Worm (Caenorhabditis elegans) whole organism, early embryonic: ENCODE results near the gene idpc-7.

Source experiments
- B0310.2 ChIP-seq: sonication (generic microtip); optimal IDR thresholded peaks from 2 replicates; lab custom pipeline; 2016; ENCODE audit warnings: mild to moderate bottlenecking, missing genetic modification characterization, missing compliant biosample characterization
- F13C5.2 ChIP-seq: sonication (generic microtip); optimal IDR thresholded peaks from 2 replicates; lab custom pipeline; 2017; ENCODE audit warnings: mild to moderate bottlenecking, missing genetic modification characterization, inconsistent platforms, missing compliant biosample characterization
- aly-1 ChIP-seq: sonication (generic microtip); optimal IDR thresholded peaks from 2 replicates; lab custom pipeline; 2016; ENCODE audit warnings: missing genetic modification characterization, missing compliant biosample characterization
- ama-1 ChIP-seq: fragments of 150-350 bp; optimal IDR thresholded peaks from 2 replicates; lab custom pipeline; 2014
- ceh-13 ChIP-seq: fragments of 200-800 bp; sonication (Bioruptor generic); optimal IDR thresholded peaks from 2 replicates; lab custom pipeline; 2018; ENCODE audit warnings: mild to moderate bottlenecking, missing genetic modification characterization, missing compliant biosample characterization
- ceh-36 ChIP-seq: sonication (generic microtip); optimal IDR thresholded peaks from 2 replicates; lab custom pipeline; 2016; ENCODE audit warnings: missing genetic modification characterization, inconsistent platforms, missing compliant biosample characterization
- ets-7 ChIP-seq: sonication (generic microtip); optimal IDR thresholded peaks from 2 replicates; lab custom pipeline; 2016; ENCODE audit warnings: missing genotype, missing genetic modification characterization, missing compliant biosample characterization
- flt-1 ChIP-seq: fragments of 200-800 bp; sonication (Bioruptor generic); IDR thresholded peaks from 2 replicates; pipeline ENCODE4 v1.3.6; 2022; ENCODE audit warnings: missing genetic modification characterization, missing compliant biosample characterization
- hmbx-1 ChIP-seq: sonication (generic microtip); optimal IDR thresholded peaks from 2 replicates; lab custom pipeline; 2016; ENCODE audit warnings: mild to moderate bottlenecking, missing genetic modification characterization, missing compliant biosample characterization
- hmg-4 ChIP-seq: fragments of 200-800 bp; sonication (Bioruptor generic); optimal IDR thresholded peaks from 2 replicates; lab custom pipeline; 2018; ENCODE audit warnings: mild to moderate bottlenecking, missing genetic modification characterization, missing compliant biosample characterization
- hnd-1 ChIP-seq: sonication (generic microtip); optimal IDR thresholded peaks from 2 replicates; lab custom pipeline; 2016; ENCODE audit warnings: missing genetic modification characterization, missing compliant biosample characterization
- pes-1 ChIP-seq: fragments of 200-800 bp; sonication (Bioruptor generic); IDR thresholded peaks from 2 replicates; pipeline ENCODE4 v1.3.6; 2022; ENCODE audit warnings: missing genetic modification reagents, missing genetic modification characterization, missing compliant biosample characterization
- scrt-1 ChIP-seq: fragments of 200-800 bp; sonication (Bioruptor generic); IDR thresholded peaks from 2 replicates; pipeline ENCODE4 v1.3.6; 2022; ENCODE audit warnings: missing genetic modification characterization, missing compliant biosample characterization
- sea-1 ChIP-seq: fragments of 200-800 bp; sonication (Bioruptor generic); conservative IDR thresholded peaks from 2 replicates; pipeline ENCODE4 v1.3.6; 2022; ENCODE audit warnings: missing genetic modification characterization, missing compliant biosample characterization
- tbx-11 ChIP-seq: fragments of 200-800 bp; sonication (Bioruptor generic); IDR thresholded peaks from 2 replicates; pipeline ENCODE4 v1.3.6; 2022; ENCODE audit warnings: missing genetic modification characterization, missing compliant biosample characterization
- tbx-37 ChIP-seq: fragments of 200-800 bp; sonication (Bioruptor generic); conservative IDR thresholded peaks from 2 replicates; pipeline ENCODE4 v1.3.6; 2022; ENCODE audit warnings: missing genetic modification reagents, missing genetic modification characterization, missing compliant biosample characterization
- tra-4 ChIP-seq: sonication (generic microtip); optimal IDR thresholded peaks from 2 replicates; lab custom pipeline; 2017; ENCODE audit warnings: missing genetic modification characterization, missing compliant biosample characterization

Gene idpc-7

DNA sequence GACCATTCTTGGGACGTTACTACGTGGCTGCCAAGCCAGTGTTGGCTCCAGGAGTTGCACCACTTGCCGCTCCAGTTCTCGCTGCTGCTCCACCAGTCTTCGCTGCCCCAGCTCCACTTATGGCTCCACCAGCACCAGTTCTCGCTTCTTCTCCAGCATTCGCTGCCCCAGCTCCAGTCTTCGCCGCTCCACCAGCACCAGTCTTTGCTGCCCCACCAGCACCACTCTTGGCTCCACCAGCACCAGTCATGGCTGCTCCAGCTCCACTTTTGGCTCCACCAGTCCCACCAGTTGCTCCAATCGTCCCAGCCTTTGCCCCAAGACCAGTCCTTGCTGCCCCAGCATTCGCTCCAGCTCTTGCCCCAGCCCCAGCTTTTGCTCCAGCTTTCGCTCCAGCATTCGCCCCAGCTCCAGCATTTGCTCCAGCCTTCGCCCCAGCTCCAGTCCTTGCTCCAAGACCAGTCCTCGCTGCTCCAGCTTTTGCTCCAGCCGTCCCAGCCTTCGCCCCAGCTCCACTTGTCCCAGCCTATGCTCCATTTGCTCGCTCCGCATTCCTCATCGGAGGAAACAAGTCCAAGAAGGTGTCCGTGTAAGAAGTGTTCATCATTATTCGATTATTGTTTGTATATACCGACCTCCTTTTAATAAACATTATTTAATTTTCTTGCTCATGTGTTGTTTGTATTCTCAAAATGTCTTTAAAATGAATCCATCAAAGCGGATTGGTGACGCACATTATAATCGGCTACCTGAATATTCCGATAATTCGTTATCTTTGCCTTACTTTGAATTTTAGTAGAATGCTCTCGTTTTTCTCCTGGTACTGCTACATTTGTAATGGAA lies 7.0 kb upstream of the idpc-7 start, which contains the start of gene T06E4.7:
Gene T06E4.7, plus strand, starts transcription at position 793 of the 843 bp plus-strand sequence.
- no peak for TF ChIP-seq tbx-11 (GFP tag; lab: Robert Waterston, UW)
- TF ChIP-seq pes-1: no peak
- TF ChIP-seq F13C5.2 (tag; lab: Kevin White, UChicago): no peak
- no peak for TF ChIP-seq hnd-1
- TF ChIP-seq hmbx-1: no peak
- no peak for TF ChIP-seq sea-1 (GFP tag; lab: Robert Waterston, UW)
- TF ChIP-seq tra-4 (tag; lab: Kevin White, UChicago): no peak
- no peak for TF ChIP-seq flt-1 (GFP tag; lab: Robert Waterston, UW)
- no peak for TF ChIP-seq aly-1 (tag; lab: Kevin White, UChicago)
- TF ChIP-seq hmg-4: no peak
- no peak for TF ChIP-seq B0310.2 (tag; lab: Kevin White, UChicago)
- no peak for TF ChIP-seq tbx-37 (GFP tag; lab: Robert Waterston, UW)

DNA sequence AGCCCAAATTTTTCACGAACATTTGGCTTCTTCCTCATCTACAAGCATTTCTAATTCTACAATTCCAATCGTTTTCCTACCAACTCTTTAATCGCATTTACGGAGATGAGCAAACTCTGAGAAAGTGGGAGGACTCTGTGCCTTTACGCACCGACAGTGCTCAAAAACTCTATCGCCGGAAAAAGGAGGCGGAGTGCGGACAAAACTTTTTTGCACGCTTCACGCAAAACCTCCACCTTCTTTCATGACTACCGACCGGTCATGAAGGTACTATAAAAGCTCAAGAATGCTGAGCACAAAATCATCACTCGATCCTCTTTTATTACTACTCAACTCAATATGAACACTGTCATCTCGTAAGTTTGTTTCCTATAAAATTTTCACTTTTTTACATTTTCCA lies 6.3 kb upstream of the idpc-7 start, which contains the start of gene idpc-4:
Gene idpc-4, plus strand, starts transcription at position 301 of the 400 bp plus-strand sequence.
- TF ChIP-seq tra-4 (tag; lab: Kevin White, UChicago): no peak
- TF ChIP-seq ceh-36: no peak
- TF ChIP-seq ets-7 (tag; lab: Kevin White, UChicago): no peak
- TF ChIP-seq aly-1 (tag; lab: Kevin White, UChicago): no peak
- no peak for TF ChIP-seq F13C5.2 (tag; lab: Kevin White, UChicago)
- TF ChIP-seq hmbx-1: no peak
- no peak for TF ChIP-seq scrt-1 (GFP tag; lab: Robert Waterston, UW)
- no peak for TF ChIP-seq tbx-11 (GFP tag; lab: Robert Waterston, UW)
- no peak for TF ChIP-seq flt-1 (GFP tag; lab: Robert Waterston, UW)
- TF ChIP-seq hnd-1: no peak
- TF ChIP-seq tbx-37 (GFP tag; lab: Robert Waterston, UW): no peak

DNA sequence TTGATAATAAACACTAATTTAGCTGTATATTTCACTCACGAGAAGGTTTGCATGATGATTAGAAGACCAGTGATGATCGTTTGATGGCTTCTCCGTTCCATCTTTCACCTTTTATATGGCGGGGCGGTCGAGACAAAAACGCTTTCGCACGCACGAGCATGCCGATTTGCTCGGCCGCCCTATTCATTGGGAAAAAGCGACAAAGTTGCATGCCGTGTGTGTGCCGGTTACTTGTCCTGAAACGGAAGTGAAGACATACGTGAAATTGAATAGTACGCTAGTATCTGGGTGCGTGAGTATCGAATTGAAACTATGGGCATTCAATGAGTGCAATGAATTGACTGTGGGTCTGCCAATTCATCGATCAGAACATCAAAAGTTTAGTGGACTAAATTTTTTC lies 4.0 kb upstream of the idpc-7 start, which contains the start of gene idpc-5:
Gene idpc-5, minus strand, starts transcription at position 101 of the 400 bp plus-strand sequence.
- TF ChIP-seq sea-1 (GFP tag; lab: Robert Waterston, UW): no peak

- no peak for TF ChIP-seq hmg-4
- no peak for TF ChIP-seq scrt-1 (GFP tag; lab: Robert Waterston, UW)
- no peak for TF ChIP-seq tbx-37 (GFP tag; lab: Robert Waterston, UW)
- no peak for TF ChIP-seq B0310.2 (tag; lab: Kevin White, UChicago)
- TF ChIP-seq ceh-36: no peak
- TF ChIP-seq pes-1: no peak
- no peak for TF ChIP-seq aly-1 (tag; lab: Kevin White, UChicago)
- no peak for TF ChIP-seq sea-1 (GFP tag; lab: Robert Waterston, UW)
- TF ChIP-seq tra-4 (tag; lab: Kevin White, UChicago): no peak
- TF ChIP-seq ceh-13 (GFP tag; lab: Kevin White, UChicago): no peak
- no peak for TF ChIP-seq F13C5.2 (tag; lab: Kevin White, UChicago)
- no peak for TF ChIP-seq ets-7 (tag; lab: Kevin White, UChicago)
- TF ChIP-seq flt-1 (GFP tag; lab: Robert Waterston, UW): no peak
- no peak for TF ChIP-seq ama-1 (lab: Kevin White, UChicago)
- TF ChIP-seq hmbx-1: no peak
- no peak for TF ChIP-seq tbx-11 (GFP tag; lab: Robert Waterston, UW)
- TF ChIP-seq hnd-1: no peak
Measured at ce11 chrV:9621437-9621836, 2.6 kb upstream of the idpc-7 start.

DNA sequence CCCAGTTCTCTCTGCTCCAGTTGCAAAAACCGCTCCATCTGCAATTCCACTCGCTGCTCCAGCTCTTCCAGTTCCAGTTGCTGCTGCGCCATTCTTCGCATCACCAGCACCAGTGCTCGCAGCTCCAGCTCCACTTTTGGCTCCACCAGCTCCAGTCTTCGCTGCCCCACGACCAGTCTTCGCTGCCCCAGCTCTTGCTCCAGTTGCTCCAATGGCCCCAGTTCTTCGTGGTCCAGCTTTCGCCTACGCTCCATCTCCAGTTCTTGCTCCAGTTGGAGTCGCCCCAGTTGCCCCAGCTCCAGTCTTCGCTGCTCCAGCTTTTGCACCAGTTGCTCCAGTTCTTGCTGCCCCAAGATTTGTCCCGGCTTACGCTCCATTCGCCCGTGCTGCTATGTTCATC lies 1.6 kb upstream of the idpc-7 start:
- TF ChIP-seq tbx-37 (GFP tag; lab: Robert Waterston, UW) (no peak), tbx-11 (GFP tag; lab: Robert Waterston, UW) (no peak), hmbx-1 (no peak), scrt-1 (GFP tag; lab: Robert Waterston, UW) (no peak), pes-1 (no peak), ama-1 (lab: Kevin White, UChicago) (no peak), B0310.2 (tag; lab: Kevin White, UChicago) (no peak), ceh-36 (no peak), tra-4 (tag; lab: Kevin White, UChicago) (no peak), ets-7 (tag; lab: Kevin White, UChicago) (no peak), ceh-13 (GFP tag; lab: Kevin White, UChicago) (no peak), aly-1 (tag; lab: Kevin White, UChicago) (no peak), hnd-1 (no peak)

DNA sequence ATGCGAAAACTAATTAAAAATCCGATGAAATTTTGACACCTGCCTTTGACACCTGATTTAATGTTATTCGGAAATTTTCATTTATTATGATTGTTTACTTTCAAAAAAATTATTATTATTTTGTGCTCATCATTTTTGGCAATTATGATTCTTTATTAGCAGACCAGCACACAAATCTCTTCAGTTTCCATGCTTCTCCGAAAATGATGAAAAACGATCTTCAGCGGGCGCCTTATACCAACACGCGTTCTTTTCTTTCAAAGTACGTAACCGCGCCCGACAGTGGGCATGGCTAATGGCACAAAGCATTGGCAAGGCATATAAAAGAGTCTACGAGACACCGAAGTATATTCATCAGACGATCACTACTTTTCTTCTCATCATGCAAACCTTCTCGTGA lies 1.0 kb upstream of the idpc-7 start, which contains the start of gene idpc-6:
Gene idpc-6, plus strand, starts transcription at position 301 of the 400 bp plus-strand sequence.
- TF ChIP-seq ceh-13 (GFP tag; lab: Kevin White, UChicago): no peak
- no peak for TF ChIP-seq scrt-1 (GFP tag; lab: Robert Waterston, UW)
- TF ChIP-seq tra-4 (tag; lab: Kevin White, UChicago): no peak
- TF ChIP-seq hmbx-1: no peak
- TF ChIP-seq F13C5.2 (tag; lab: Kevin White, UChicago): no peak
- no peak for TF ChIP-seq ceh-36
- TF ChIP-seq B0310.2 (tag; lab: Kevin White, UChicago): no peak
- TF ChIP-seq ets-7 (tag; lab: Kevin White, UChicago): no peak
- no peak for TF ChIP-seq flt-1 (GFP tag; lab: Robert Waterston, UW)
- TF ChIP-seq hmg-4: no peak
- no peak for TF ChIP-seq aly-1 (tag; lab: Kevin White, UChicago)
- no peak for TF ChIP-seq ama-1 (lab: Kevin White, UChicago)
- TF ChIP-seq hnd-1: no peak
- TF ChIP-seq sea-1 (GFP tag; lab: Robert Waterston, UW): no peak

DNA sequence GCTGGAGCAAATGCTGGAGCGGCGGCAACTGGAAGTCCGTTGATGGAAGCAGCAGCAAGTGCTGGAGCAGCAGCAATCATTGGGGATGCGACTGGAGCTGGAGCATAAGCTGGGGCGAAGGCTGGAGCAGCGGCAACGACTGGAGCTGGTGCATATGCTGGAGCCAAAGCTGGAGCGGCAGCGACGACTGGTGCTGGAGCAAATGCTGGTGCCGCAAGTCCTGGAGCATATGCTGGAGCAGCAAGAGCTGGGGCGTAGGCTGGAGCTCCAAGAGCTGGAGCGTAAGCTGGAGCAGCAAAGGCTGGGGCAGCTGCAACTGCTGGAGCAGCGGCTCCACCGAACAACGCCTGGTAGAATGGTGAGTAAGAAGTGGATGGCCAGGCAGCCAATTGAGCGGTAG lies 399 bp downstream of the idpc-7 start:
- TF ChIP-seq ceh-13 (GFP tag; lab: Kevin White, UChicago) (no peak), flt-1 (GFP tag; lab: Robert Waterston, UW) (no peak), hmbx-1 (no peak), tra-4 (tag; lab: Kevin White, UChicago) (no peak), ama-1 (lab: Kevin White, UChicago) (no peak), B0310.2 (tag; lab: Kevin White, UChicago) (no peak), F13C5.2 (tag; lab: Kevin White, UChicago) (no peak), scrt-1 (GFP tag; lab: Robert Waterston, UW) (no peak), aly-1 (tag; lab: Kevin White, UChicago) (no peak), hmg-4 (no peak), tbx-37 (GFP tag; lab: Robert Waterston, UW) (no peak)
